Fruit fly (Drosophila melanogaster) whole organism, prepupa: ENCODE results near the gene Cftr.

Experiments used
- Blimp-1 ChIP-seq: fragments of 200-800 bp; sonication (Bioruptor generic); optimal IDR thresholded peaks from 3 replicates; lab custom pipeline; 2017; ENCODE audit warnings: missing biosample characterization, missing genetic modification characterization, mild to moderate bottlenecking, moderate library complexity, missing genetic modification reagents
- CG10631 ChIP-seq: fragments of 200-800 bp; sonication (Bioruptor generic); optimal IDR thresholded peaks from 2 replicates; lab custom pipeline; 2016; ENCODE audit warnings: missing biosample characterization, missing genetic modification characterization
- CG16779 ChIP-seq: fragments of 200-800 bp; sonication (Bioruptor generic); optimal IDR thresholded peaks from 3 replicates; lab custom pipeline; 2017; ENCODE audit warnings: missing biosample characterization, mild to moderate bottlenecking, missing genetic modification characterization
- Eip75B ChIP-seq: fragments of 200-800 bp; sonication (Bioruptor generic); optimal IDR thresholded peaks from 3 replicates; lab custom pipeline; 2016; ENCODE audit warnings: missing biosample characterization, missing genetic modification characterization
- Gug ChIP-seq: fragments of 200-800 bp; sonication (Bioruptor generic); IDR thresholded peaks from 2 replicates; pipeline ENCODE4 v1.3.6; 2022; ENCODE audit warnings: missing biosample characterization, missing genetic modification characterization
- OdsH ChIP-seq: fragments of 200-800 bp; sonication (Bioruptor generic); optimal IDR thresholded peaks from 3 replicates; lab custom pipeline; 2016; ENCODE audit warnings: missing biosample characterization, missing genetic modification characterization
- Smox ChIP-seq: fragments of 200-800 bp; sonication (Bioruptor generic); optimal IDR thresholded peaks from 3 replicates; lab custom pipeline; 2016; ENCODE audit warnings: missing biosample characterization, missing genetic modification characterization
- vri ChIP-seq: fragments of 200-800 bp; sonication (Bioruptor generic); optimal IDR thresholded peaks from 3 replicates; lab custom pipeline; 2016; ENCODE audit warnings: missing biosample characterization, mild to moderate bottlenecking, missing genetic modification characterization

DNA sequence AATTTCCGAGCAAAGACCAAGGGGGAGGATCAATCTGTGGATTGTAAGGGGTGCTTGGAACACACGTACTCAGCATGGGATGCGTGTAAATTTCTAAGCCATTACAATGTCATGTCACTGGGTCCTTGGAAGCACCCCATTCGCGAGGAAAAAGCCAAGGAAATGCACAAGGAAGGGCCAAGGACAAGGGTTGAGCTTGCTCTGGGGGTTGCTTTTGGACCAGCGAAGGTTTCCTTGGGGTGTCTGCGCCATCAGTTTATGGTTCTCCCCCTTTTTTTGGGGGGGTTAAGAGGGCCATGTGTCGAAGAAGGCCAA is 37.2 kb upstream of the Cftr start:
- no peak for TF ChIP-seq CG16779 (tag; lab: Kevin White, UChicago)
- no peak for TF ChIP-seq Eip75B (GFP tag; lab: Kevin White, UChicago)
- TF ChIP-seq CG10631 (GFP tag; lab: Kevin White, UChicago) = no peak
- no peak for TF ChIP-seq OdsH (GFP tag; lab: Kevin White, UChicago)
- no peak for TF ChIP-seq Gug (GFP tag; lab: Robert Waterston, UW)
- no peak for TF ChIP-seq Blimp-1 (GFP tag; lab: Kevin White, UChicago)
- TF ChIP-seq vri = no peak
- TF ChIP-seq Smox = no peak
